Worm (Caenorhabditis elegans) whole organism, L4 larva: ENCODE data around the gene B0454.6.

Experiments
- D1046.2 ChIP-seq: fragments of 200-800 bp; sonication (Bioruptor generic); IDR thresholded peaks from 2 replicates; pipeline ENCODE4 v1.3.6; 2022; ENCODE audit warnings: missing genetic modification characterization, missing compliant biosample characterization
- F49E8.2 ChIP-seq: sonication (generic microtip); optimal IDR thresholded peaks from 2 replicates; lab custom pipeline; 2016; ENCODE audit warnings: missing compliant biosample characterization, mild to moderate bottlenecking, missing genetic modification characterization, borderline replicate concordance
- T26A8.4 ChIP-seq: fragments of 200-800 bp; sonication (Bioruptor generic); IDR thresholded peaks from 2 replicates; pipeline ENCODE4 v1.3.6; 2022; ENCODE audit warnings: missing genetic modification characterization, missing compliant biosample characterization
- Y48G9A.11 ChIP-seq: fragments of 200-800 bp; sonication (Bioruptor generic); IDR thresholded peaks from 2 replicates; pipeline ENCODE4 v1.3.6; 2022; ENCODE audit warnings: missing genetic modification reagents, missing genetic modification characterization, missing compliant biosample characterization
- Y75B8A.6 ChIP-seq: fragments of 200-800 bp; sonication (Bioruptor generic); IDR thresholded peaks from 2 replicates; pipeline ENCODE4 v1.3.6; 2022; ENCODE audit warnings: missing genetic modification reagents, missing genetic modification characterization, missing compliant biosample characterization
- ama-1 ChIP-seq: fragments of 150-350 bp; optimal IDR thresholded peaks from 2 replicates; lab custom pipeline; 2014; ENCODE audit warnings: inconsistent platforms, mixed read lengths
- attf-4 ChIP-seq: sonication (generic microtip); optimal IDR thresholded peaks from 3 replicates; lab custom pipeline; 2017; ENCODE audit warnings: missing biosample characterization, missing genetic modification characterization
- ceh-20 ChIP-seq: fragments of 200-800 bp; sonication (Bioruptor generic); IDR thresholded peaks from 2 replicates; pipeline ENCODE4 v1.3.6; 2022; ENCODE audit warnings: missing genetic modification reagents, missing genetic modification characterization, missing compliant biosample characterization
- ceh-28 ChIP-seq: fragments of 150-350 bp; optimal IDR thresholded peaks from 2 replicates; lab custom pipeline; 2014; ENCODE audit warnings: missing biosample characterization, missing genetic modification reagents, missing genetic modification characterization
- ceh-44 ChIP-seq: fragments of 200-800 bp; sonication (Bioruptor generic); IDR thresholded peaks from 2 replicates; pipeline ENCODE4 v1.3.6; 2022; ENCODE audit warnings: missing genetic modification reagents, missing genetic modification characterization, missing compliant biosample characterization
- ces-1 ChIP-seq: fragments of 150-350 bp; sonication (generic microtip); optimal IDR thresholded peaks from 4 replicates; lab custom pipeline; 2014; ENCODE audit warnings: missing biosample characterization, missing genetic modification reagents, missing genetic modification characterization
- daf-8 ChIP-seq: fragments of 200-800 bp; sonication (Bioruptor generic); IDR thresholded peaks from 2 replicates; pipeline ENCODE4 v1.3.6; 2022; ENCODE audit warnings: missing genetic modification characterization, missing compliant biosample characterization
- dmd-6 ChIP-seq: fragments of 200-800 bp; sonication (Bioruptor generic); IDR thresholded peaks from 2 replicates; pipeline ENCODE4 v1.3.6; 2022; ENCODE audit warnings: missing genetic modification reagents, missing genetic modification characterization, missing compliant biosample characterization
- egl-27 ChIP-seq: sonication (generic microtip); optimal IDR thresholded peaks from 3 replicates; lab custom pipeline; 2017; ENCODE audit warnings: missing biosample characterization, missing genetic modification reagents, missing genetic modification characterization
- gei-8 ChIP-seq: fragments of 200-800 bp; sonication (Bioruptor generic); optimal IDR thresholded peaks from 2 replicates; lab custom pipeline; 2018; ENCODE audit warnings: mild to moderate bottlenecking, missing genetic modification characterization, missing compliant biosample characterization
- hif-1 ChIP-seq, 2 experiments: sonication (generic microtip); optimal IDR thresholded peaks; 2 replicates each; lab custom pipeline; 2016 to 2017; ENCODE audit warnings: missing compliant biosample characterization in 2 of 2, missing genetic modification characterization in 2 of 2, missing genetic modification reagents in 2 of 2, missing genotype in 2 of 2, mild to moderate bottlenecking in 1 of 2
- hlh-11 ChIP-seq: fragments of 200-800 bp; sonication (Bioruptor generic); optimal IDR thresholded peaks from 2 replicates; lab custom pipeline; 2018; ENCODE audit warnings: mild to moderate bottlenecking, missing genetic modification characterization, missing compliant biosample characterization
- lin-1 ChIP-seq: fragments of 200-800 bp; sonication (Bioruptor generic); IDR thresholded peaks from 2 replicates; pipeline ENCODE4 v1.3.6; 2022; ENCODE audit warnings: missing genetic modification reagents, missing genetic modification characterization, missing compliant biosample characterization
- lin-38 ChIP-seq: fragments of 200-800 bp; sonication (Bioruptor generic); IDR thresholded peaks from 2 replicates; pipeline ENCODE4 v1.3.6; 2022; ENCODE audit warnings: missing genetic modification reagents, missing genetic modification characterization, missing compliant biosample characterization
- lin-39 ChIP-seq: fragments of 150-350 bp; optimal IDR thresholded peaks from 2 replicates; lab custom pipeline; 2014; ENCODE audit warnings: missing biosample characterization, missing genetic modification reagents, missing genetic modification characterization
- mdl-1 ChIP-seq, 2 experiments: fragments of 150-350 bp in 1 of 2; sonication (generic microtip) in 1 of 2; optimal IDR thresholded peaks; 2 replicates each; lab custom pipeline; 2014 to 2017; ENCODE audit warnings: missing biosample characterization in 2 of 2, missing genetic modification characterization in 2 of 2
- nhr-10 ChIP-seq: fragments of 150-350 bp; optimal IDR thresholded peaks from 2 replicates; lab custom pipeline; 2014; ENCODE audit warnings: missing biosample characterization, missing genetic modification characterization
- nhr-102 ChIP-seq: sonication (generic microtip); optimal IDR thresholded peaks from 2 replicates; lab custom pipeline; 2016; ENCODE audit warnings: mild to moderate bottlenecking, missing genetic modification characterization, moderate library complexity, missing compliant biosample characterization
- nhr-11 ChIP-seq: fragments of 150-350 bp; optimal IDR thresholded peaks from 2 replicates; lab custom pipeline; 2014; ENCODE audit warnings: missing biosample characterization, missing genetic modification characterization
- nhr-111 ChIP-seq: fragments of 200-800 bp; sonication (Bioruptor generic); optimal IDR thresholded peaks from 2 replicates; lab custom pipeline; 2018; ENCODE audit warnings: mild to moderate bottlenecking, missing genetic modification characterization, missing compliant biosample characterization
- nhr-41 ChIP-seq: fragments of 200-800 bp; sonication (Bioruptor generic); IDR thresholded peaks from 2 replicates; pipeline ENCODE4 v1.3.6; 2022; ENCODE audit warnings: missing genetic modification reagents, missing genetic modification characterization, missing compliant biosample characterization
- nhr-48 ChIP-seq: sonication (generic microtip); optimal IDR thresholded peaks from 2 replicates; lab custom pipeline; 2016; ENCODE audit warnings: mild to moderate bottlenecking, missing genetic modification characterization, missing compliant biosample characterization
- nhr-6 ChIP-seq: fragments of 150-350 bp; optimal IDR thresholded peaks from 2 replicates; lab custom pipeline; 2014; ENCODE audit warnings: missing biosample characterization, missing genetic modification characterization
- nhr-77 ChIP-seq: fragments of 150-350 bp; optimal IDR thresholded peaks from 2 replicates; lab custom pipeline; 2014; ENCODE audit warnings: missing biosample characterization, missing genetic modification characterization
- php-3 ChIP-seq: fragments of 200-800 bp; sonication (Bioruptor generic); IDR thresholded peaks from 2 replicates; pipeline ENCODE4 v1.3.6; 2022; ENCODE audit warnings: missing genetic modification reagents, missing genetic modification characterization, missing compliant biosample characterization
- set-16 ChIP-seq: fragments of 200-800 bp; sonication (Bioruptor generic); IDR thresholded peaks from 2 replicates; pipeline ENCODE4 v1.3.6; 2022; ENCODE audit warnings: missing genetic modification reagents, missing genetic modification characterization, missing compliant biosample characterization
- spr-3 ChIP-seq: fragments of 200-800 bp; sonication (Bioruptor generic); optimal IDR thresholded peaks from 2 replicates; lab custom pipeline; 2018; ENCODE audit warnings: mild to moderate bottlenecking, missing genetic modification characterization, missing compliant biosample characterization
- vab-7 ChIP-seq: fragments of 200-800 bp; sonication (Bioruptor generic); IDR thresholded peaks from 2 replicates; pipeline ENCODE4 v1.3.6; 2022; ENCODE audit warnings: missing genetic modification reagents, missing genetic modification characterization, missing compliant biosample characterization
- zip-11 ChIP-seq: fragments of 200-800 bp; sonication (Bioruptor generic); IDR thresholded peaks from 2 replicates; pipeline ENCODE4 v1.3.6; 2022; ENCODE audit warnings: missing genetic modification characterization, missing compliant biosample characterization
- zip-2 ChIP-seq: fragments of 150-350 bp; optimal IDR thresholded peaks from 2 replicates; lab custom pipeline; 2014; ENCODE audit warnings: missing biosample characterization, missing genetic modification characterization

B0454.6 gene

ce11 chrII:3076915-3077314 lies 44.3 kb downstream of the B0454.6 start, which contains the start of gene Y25C1A.8 (continued):
- TF ChIP-seq D1046.2 (no peak), nhr-6 (peak; percentile 82), php-3 (peak; percentile 89), lin-39 (tag; lab: Kevin White, UChicago) (no peak), set-16 (GFP tag; lab: Robert Waterston, UW) (peak; percentile 55; the same call in 1 of the 2 replicates), egl-27 (tag; lab: Kevin White, UChicago) (no peak), T26A8.4 (GFP tag; lab: Robert Waterston, UW) (peak; percentile 95), spr-3 (GFP tag; lab: Kevin White, UChicago) (peak; percentile 94), hlh-11 (peak; percentile 89), ces-1 (peak; percentile 28), Y48G9A.11 (GFP tag; lab: Robert Waterston, UW) (0 out of 2 replicates have a peak, but pooled peaks have one; percentile 31), nhr-10 (tag; lab: Kevin White, UChicago) (peak; percentile 2), lin-1 (peak; percentile 89), dmd-6 (GFP tag; lab: Robert Waterston, UW) (peak; percentile 83), ceh-20 (GFP tag; lab: Robert Waterston, UW) (peak; percentile 86), lin-38 (GFP tag; lab: Robert Waterston, UW) (peak; percentile 89), vab-7 (peak; percentile 62), zip-2 (peak; percentile 68), nhr-77 (peak; percentile 63), hif-1 (tag; optimal IDR thresholded peaks at IDR 0.05; lab: Kevin White, UChicago) (peak in 1 of 2 experiments; percentile 79), daf-8 (GFP tag; lab: Robert Waterston, UW) (no peak), nhr-102 (tag; lab: Kevin White, UChicago) (peak; percentile 94), ceh-44 (GFP tag; lab: Robert Waterston, UW) (0 out of 2 replicates have a peak, but pooled peaks have one; percentile 17), nhr-111 (GFP tag; lab: Kevin White, UChicago) (no peak), ceh-28 (no peak), zip-11 (no peak), attf-4 (tag; lab: Kevin White, UChicago) (no peak), nhr-11 (tag; lab: Kevin White, UChicago) (peak; percentile 80), F49E8.2 (tag; lab: Kevin White, UChicago) (peak; percentile 67), nhr-41 (GFP tag; lab: Robert Waterston, UW) (no peak), gei-8 (peak; percentile 38), ama-1 (no peak), mdl-1 (tag; optimal IDR thresholded peaks at IDR 0.05; lab: Kevin White, UChicago) (peak in 1 of 2 experiments; percentile 69)

DNA sequence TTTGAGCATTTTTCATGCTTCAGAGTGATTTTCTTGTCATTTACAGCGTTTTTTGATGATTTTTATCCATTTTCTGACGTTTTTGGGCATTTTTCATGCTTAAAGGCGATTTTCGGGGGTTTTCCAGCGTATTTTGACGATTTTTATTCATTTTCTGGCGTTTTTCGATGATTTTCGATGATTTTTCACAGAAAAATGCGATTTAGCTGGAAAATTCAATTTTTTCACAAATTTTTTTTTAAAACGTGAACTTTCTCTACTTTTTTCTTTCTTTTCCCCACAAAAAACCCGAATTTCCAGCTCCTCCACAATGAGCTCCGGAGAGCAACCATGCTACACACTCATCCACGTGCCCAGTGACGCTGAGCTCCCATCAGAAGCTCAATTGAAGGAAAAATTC lies 45.9 kb downstream of the B0454.6 start, which contains the start of gene copb-1:
Gene copb-1, plus strand, starts transcription at position 301 of the 400 bp plus-strand sequence.
- TF ChIP-seq Y75B8A.6 (0 out of 2 replicates have a peak, but pooled peaks have one; percentile 42), nhr-48 (tag; lab: Kevin White, UChicago) (no peak)
- TF ChIP-seq, all 104 proteins: peak for 1
